Fruit fly (Drosophila melanogaster): ENCODE measurements around the gene Osi22.

The Osi22 gene

DNA sequence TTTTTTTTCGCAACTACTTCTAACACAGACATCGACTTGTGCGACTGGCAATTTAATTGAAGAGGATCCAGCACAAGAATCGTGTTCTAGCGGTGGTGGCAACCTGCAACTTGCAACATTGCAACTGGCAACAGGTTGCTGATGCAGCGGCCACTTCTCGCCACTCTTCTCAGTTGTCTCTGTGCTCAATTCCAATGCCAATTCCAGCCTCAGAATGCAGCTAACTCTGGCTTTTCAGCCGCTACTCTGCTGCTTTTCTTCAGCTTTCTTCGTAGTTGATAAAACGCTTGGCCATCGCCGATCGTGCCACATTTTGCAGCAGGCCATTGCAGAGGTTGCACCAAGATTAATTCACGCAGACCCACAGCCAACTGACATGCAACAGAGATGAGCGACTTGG lies at the start of gene Osi22:
Gene Osi22, plus strand, starts transcription at position 301 of the 400 bp plus-strand sequence.
- TF ChIP-seq Hey (tag; optimal IDR thresholded peaks at IDR 0.05) (no peak), Oli (tag; optimal IDR thresholded peaks at IDR 0.05) (no peak), Pdp1 (GFP tag; optimal IDR thresholded peaks at IDR 0.05) (no peak), NK7.1 (GFP tag; optimal IDR thresholded peaks at IDR 0.05) (no peak), Sox102F (GFP tag; optimal IDR thresholded peaks at IDR 0.05) (no peak), MBD-R2 (GFP tag; IDR thresholded peaks at IDR 0.05) (no peak), Doc2 (GFP tag; IDR thresholded peaks at IDR 0.05) (0 out of 2 replicates have a peak, but pooled peaks have one; percentile 29)

DNA sequence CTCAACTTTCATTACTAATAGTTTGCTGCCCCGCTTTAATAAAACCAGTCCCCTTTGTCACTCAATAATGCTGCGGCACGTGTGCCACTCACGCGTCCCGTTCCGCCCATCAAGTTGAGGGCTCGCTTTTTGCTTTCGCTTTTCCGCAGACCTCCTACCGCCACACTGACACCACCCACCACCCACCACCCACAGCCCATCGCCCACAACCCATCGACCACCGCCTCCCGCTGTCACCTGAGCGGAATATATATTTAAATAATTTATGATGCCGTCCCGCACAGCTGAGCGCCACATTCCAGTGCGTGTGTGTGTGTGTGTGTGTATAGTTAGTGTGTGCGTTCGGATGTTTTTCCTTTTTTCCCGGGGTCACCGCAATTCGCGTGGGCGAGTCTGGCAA lies 48.7 kb upstream of the Osi22 start:
- no peak for TF ChIP-seq sd (tag; optimal IDR thresholded peaks at IDR 0.05)
- TF ChIP-seq CG13424 (tag; optimal IDR thresholded peaks at IDR 0.05), result no peak
- no peak for TF ChIP-seq CG13624 (GFP tag; optimal IDR thresholded peaks at IDR 0.05)
- TF ChIP-seq abd-A (tag; optimal IDR thresholded peaks at IDR 0.05), result peak; percentile 12
- no peak for TF ChIP-seq CG17361 (GFP tag; IDR thresholded peaks at IDR 0.05)
- TF ChIP-seq Hey (tag; optimal IDR thresholded peaks at IDR 0.05), result peak; percentile 68
- peak; percentile 52 for TF ChIP-seq cwo (GFP tag; optimal IDR thresholded peaks at IDR 0.05)

- peak; percentile 20 for TF ChIP-seq CG2678 (tag; optimal IDR thresholded peaks at IDR 0.05)
- TF ChIP-seq Ptx1 (GFP tag; IDR thresholded peaks at IDR 0.05), result peak; percentile 17; the same call in 1 of the 2 replicates
- TF ChIP-seq crp (GFP tag; optimal IDR thresholded peaks at IDR 0.05), result no peak
- TF ChIP-seq slbo (GFP tag; IDR thresholded peaks at IDR 0.05), result 0 out of 2 replicates have a peak, but pooled peaks have one; percentile 3
- no peak for TF ChIP-seq jing (GFP tag; optimal IDR thresholded peaks at IDR 0.05)
- peak; percentile 47 for TF ChIP-seq lab (GFP tag; optimal IDR thresholded peaks at IDR 0.05)
- peak; percentile 6 for TF ChIP-seq Hand (GFP tag; optimal IDR thresholded peaks at IDR 0.05)
- TF ChIP-seq sens (GFP tag), result no peak
- peak; percentile 3 for TF ChIP-seq CG30403 (GFP tag; optimal IDR thresholded peaks at IDR 0.05)
- peak; percentile 10 for TF ChIP-seq org-1 (GFP tag; optimal IDR thresholded peaks at IDR 0.05)
- TF ChIP-seq Dbx (GFP tag; IDR thresholded peaks at IDR 0.05), result no peak
- TF ChIP-seq Fer1 (GFP tag; optimal IDR thresholded peaks at IDR 0.05), result peak; percentile 6
- peak; percentile 32 for TF ChIP-seq gem (tag; optimal IDR thresholded peaks at IDR 0.05)
- no peak for TF ChIP-seq br (optimal IDR thresholded peaks at IDR 0.05)
- no peak for TF ChIP-seq Dll (GFP tag; IDR thresholded peaks at IDR 0.05; ENCODE audit: partially characterized antibody)
- peak; percentile 55 for TF ChIP-seq CG2120 (GFP tag; optimal IDR thresholded peaks at IDR 0.05)
- TF ChIP-seq emc (GFP tag; optimal IDR thresholded peaks at IDR 0.05), result no peak
- peak; percentile 35 for TF ChIP-seq Hmr (GFP tag; optimal IDR thresholded peaks at IDR 0.05)
- peak; percentile 5 for TF ChIP-seq CG7556 (GFP tag; optimal IDR thresholded peaks at IDR 0.05)
- no peak for TF ChIP-seq CkIIα-i1 (GFP tag; IDR thresholded peaks at IDR 0.05)
- peak; percentile 28 for TF ChIP-seq Meics (GFP tag; optimal IDR thresholded peaks at IDR 0.05)
- TF ChIP-seq Med (GFP tag), result peak; percentile 56
- peak; percentile 51 for TF ChIP-seq CG18599 (GFP tag; optimal IDR thresholded peaks at IDR 0.05)
- TF ChIP-seq CG6272 (GFP tag; IDR thresholded peaks at IDR 0.05), result no peak
- TF ChIP-seq cwo (GFP tag; optimal IDR thresholded peaks at IDR 0.05), result peak; percentile 7
- no peak for TF ChIP-seq CG5245 (GFP tag; optimal IDR thresholded peaks at IDR 0.05)
- TF ChIP-seq Optix (GFP tag; IDR thresholded peaks at IDR 0.05), result no peak
- peak; percentile 30 for TF ChIP-seq CG11504 (tag; optimal IDR thresholded peaks at IDR 0.05)
- no peak for TF ChIP-seq CG8944 (GFP tag; optimal IDR thresholded peaks at IDR 0.05)
- peak; percentile 17 for TF ChIP-seq CG3281 (GFP tag; optimal IDR thresholded peaks at IDR 0.05)
- peak; percentile 8 for TF ChIP-seq CG7839 (tag; optimal IDR thresholded peaks at IDR 0.05)
- TF ChIP-seq schlank (tag; optimal IDR thresholded peaks at IDR 0.05), result no peak
- no peak for TF ChIP-seq dpn (GFP tag; optimal IDR thresholded peaks at IDR 0.05)
- no peak for TF ChIP-seq CG8290 (GFP tag; optimal IDR thresholded peaks at IDR 0.05)
- TF ChIP-seq CG8290 (tag; optimal IDR thresholded peaks at IDR 0.05), result peak in 1 of 2 experiments; percentile 0
- peak; percentile 23; the same call in 1 of the 2 replicates for TF ChIP-seq CG9932 (GFP tag; IDR thresholded peaks at IDR 0.05)
These were observed 33.3 kb upstream of the Osi22 start for dm6 chr3R:13257110-13257509.

Data from whole organism, embryonic.